Fruit fly (Drosophila melanogaster): Measurements from ENCODE around the gene Galk.

dm6 chr3L:9003369-9003768 lies 17.5 kb upstream of the Galk start:
- TF ChIP-seq h (optimal IDR thresholded peaks at IDR 0.05) (no peak), insv (optimal IDR thresholded peaks at IDR 0.05) (no peak), ttk (optimal IDR thresholded peaks at IDR 0.05) (no peak), psq (optimal IDR thresholded peaks at IDR 0.05) (no peak)

All from Kc167 (cell line).